Fruit fly (Drosophila melanogaster): ENCODE measurements around the gene CG7202.

DNA sequence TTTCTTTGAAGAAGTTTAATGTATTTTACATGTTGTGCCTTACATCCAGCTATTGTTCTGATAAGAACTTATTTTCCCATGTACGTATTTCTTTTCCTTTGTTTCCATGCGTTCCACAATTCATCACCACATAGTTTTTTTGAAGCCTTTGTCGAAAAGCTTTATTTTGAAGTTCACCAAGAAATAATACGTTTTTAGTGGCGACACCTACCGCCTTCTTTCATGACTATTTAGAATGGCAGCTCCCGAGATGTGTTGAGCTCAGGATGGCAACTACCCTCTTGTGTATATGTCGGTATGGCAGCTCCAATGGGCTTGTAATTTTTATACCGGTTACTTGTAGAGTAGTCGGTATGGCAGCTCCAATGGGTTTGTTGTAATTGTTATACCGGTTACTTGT, 8.7 kb downstream of the CG7202 start:
- no peak for TF ChIP-seq Sin3A (optimal IDR thresholded peaks at IDR 0.05)
- TF ChIP-seq insv (optimal IDR thresholded peaks at IDR 0.05) = no peak
- no peak for TF ChIP-seq h (optimal IDR thresholded peaks at IDR 0.05)
- TF ChIP-seq psq (optimal IDR thresholded peaks at IDR 0.05) = no peak
- TF ChIP-seq ttk (optimal IDR thresholded peaks at IDR 0.05) = no peak
- TF ChIP-seq Myc (optimal IDR thresholded peaks at IDR 0.05) = no peak

All from Kc167 (cell line).